Fruit fly (Drosophila melanogaster) whole organism, embryonic: Measurements from ENCODE around the gene CG7579.

Experiments used
- CG11456 ChIP-seq: fragments of 200-800 bp; sonication (Bioruptor generic); IDR thresholded peaks from 3 replicates; pipeline ENCODE4 v1.3.6; 2022; ENCODE audit warnings: missing biosample characterization, missing genetic modification characterization
- CG9609 ChIP-seq: fragments of 200-800 bp; sonication (Bioruptor generic); optimal IDR thresholded peaks from 3 replicates; lab custom pipeline; 2016; ENCODE audit warnings: missing biosample characterization, missing genetic modification characterization
- Ptx1 ChIP-seq: fragments of 200-800 bp; sonication (Bioruptor generic); IDR thresholded peaks from 2 replicates; pipeline ENCODE4 v1.3.6; 2022; ENCODE audit warnings: missing biosample characterization, missing genetic modification characterization
- peb ChIP-seq: fragments of 200-800 bp; sonication (Bioruptor generic); IDR thresholded peaks from 2 replicates; pipeline ENCODE4 v1.3.6; 2022; ENCODE audit warnings: missing biosample characterization, missing genetic modification characterization

dm6 chr3L:15647712-15648621 is 35.3 kb downstream of the CG7579 start, which contains the start of the genes comm3 and CG43083:
- TF ChIP-seq CG9609 (GFP tag; lab: Kevin White, UChicago), result no peak
- TF ChIP-seq Ptx1, result no peak
- no peak for TF ChIP-seq CG11456 (GFP tag; lab: Robert Waterston, UW)
- TF ChIP-seq peb (GFP tag; lab: Robert Waterston, UW), result no peak
